Fruit fly (Drosophila melanogaster) whole organism, wandering third instar larva: ENCODE measurements around the gene Acn.

ENCODE experiments used
- Jra ChIP-seq: sonication (Bioruptor generic); optimal IDR thresholded peaks from 2 replicates; lab custom pipeline; 2016; ENCODE audit warnings: missing biosample characterization, missing genetic modification characterization
- OdsH ChIP-seq: fragments of 200-800 bp; sonication (Bioruptor generic); optimal IDR thresholded peaks from 2 replicates; lab custom pipeline; 2016; ENCODE audit warnings: missing biosample characterization, mild to moderate bottlenecking, missing genetic modification characterization
- br ChIP-seq: fragments of 200-800 bp; sonication (Bioruptor generic); optimal IDR thresholded peaks from 2 replicates; lab custom pipeline; 2016; ENCODE audit warnings: missing biosample characterization, missing genetic modification characterization
- dl ChIP-seq, 2 experiments: fragments of 175-275, 200-275 bp in 1 of 2; fragments of 200-275 bp in 1 of 2; sonication (Bioruptor generic); optimal IDR thresholded peaks; lab custom pipeline; 2018; ENCODE audit warnings: mild to moderate bottlenecking in 2 of 2, missing biosample characterization in 2 of 2, missing genetic modification characterization in 2 of 2, moderate library complexity in 2 of 2; ENCODE audit not compliant: partially characterized antibody in 2 of 2, insufficient read depth in 1 of 2
- ey ChIP-seq: fragments of 200-800 bp; sonication (Bioruptor generic); optimal IDR thresholded peaks from 2 replicates; lab custom pipeline; 2016; ENCODE audit warnings: missing biosample characterization, missing genetic modification characterization
- h ChIP-seq: fragments of 200-800 bp; sonication (Bioruptor generic); optimal IDR thresholded peaks from 3 replicates; lab custom pipeline; 2016; ENCODE audit warnings: missing biosample characterization, mild to moderate bottlenecking, missing genetic modification characterization

DNA sequence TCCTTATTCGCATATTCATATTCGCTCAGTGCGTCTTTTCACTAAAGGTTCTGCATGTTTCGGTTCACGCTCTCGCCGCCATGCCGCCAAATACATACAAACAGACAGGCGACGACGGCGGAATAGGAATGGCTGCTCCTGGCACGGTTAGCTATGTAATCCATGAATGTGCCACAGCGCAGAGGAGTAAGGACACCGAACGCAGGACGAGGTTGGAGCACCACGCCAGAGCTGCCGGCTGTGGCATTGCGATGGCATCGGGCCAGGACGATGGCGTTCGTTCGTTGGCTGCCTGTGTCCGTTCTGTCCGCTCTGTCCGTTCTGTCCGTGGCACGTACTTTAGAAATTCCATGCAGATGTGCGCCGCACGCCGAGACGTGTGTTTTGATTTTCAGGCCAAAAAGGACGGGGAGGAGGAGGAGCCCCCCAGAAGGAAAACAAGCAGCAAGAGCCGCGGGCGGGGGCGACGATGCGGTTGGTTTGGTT is 30.2 kb upstream of the Acn start:
- TF ChIP-seq OdsH (GFP tag; lab: Kevin White, UChicago) (no peak), br (GFP tag; lab: Kevin White, UChicago) (no peak), Jra (GFP tag; lab: Kevin White, UChicago) (no peak), dl (GFP tag; optimal IDR thresholded peaks at IDR 0.05; lab: Kevin White, UChicago; ENCODE audit: insufficient read depth in 1 of 2, partially characterized antibody in 2 of 2) (no peak), h (no peak), ey (GFP tag; lab: Kevin White, UChicago) (no peak)
